Fruit fly (Drosophila melanogaster) S2 (cell line): ENCODE results near the gene CG1265.

Experiments
- CG8478 ChIP-seq: fragments of >200 bp; optimal IDR thresholded peaks from 2 replicates; lab custom pipeline; 2018
- CTCF ChIP-seq, 2 experiments: fragments of >200 bp; optimal IDR thresholded peaks; 2 replicates each; lab custom pipeline; 2018

The CG1265 gene

dm6 chr3L:4254301-4254834, at the start of gene CG1265, which contains the start of gene ago:
CG1265 (plus strand) TSS chr3L:4254776.
ago (minus strand) TSS chr3L:4254306.
- TF ChIP-seq CG8478 (lab: Kevin White, UChicago) (no peak), CTCF (optimal IDR thresholded peaks at IDR 0.05; lab: Kevin White, UChicago) (no peak)

- TF ChIP-seq CG8478 (lab: Kevin White, UChicago) (no peak), CTCF (optimal IDR thresholded peaks at IDR 0.05; lab: Kevin White, UChicago) (no peak)
Measured at dm6 chr3L:4204867-4205266, 49.7 kb upstream of the CG1265 start.

dm6 chr3L:4209078-4209477, 45.5 kb upstream of the CG1265 start, which contains the start of gene Cpr64Aa:
Cpr64Aa (minus strand) TSS chr3L:4209178.
- TF ChIP-seq CG8478 (lab: Kevin White, UChicago) (no peak), CTCF (optimal IDR thresholded peaks at IDR 0.05; lab: Kevin White, UChicago) (no peak)

dm6 chr3L:4209731-4210130, 44.8 kb upstream of the CG1265 start:
- no peak for TF ChIP-seq CTCF (optimal IDR thresholded peaks at IDR 0.05; lab: Kevin White, UChicago)
- TF ChIP-seq CG8478 (lab: Kevin White, UChicago) = no peak

dm6 chr3L:4211440-4211839, 43.1 kb upstream of the CG1265 start, which contains the start of gene Cpr64Ab:
Cpr64Ab (minus strand) TSS chr3L:4211540.
- TF ChIP-seq CG8478 (lab: Kevin White, UChicago) = no peak
- TF ChIP-seq CTCF (optimal IDR thresholded peaks at IDR 0.05; lab: Kevin White, UChicago) = no peak

- TF ChIP-seq CTCF (optimal IDR thresholded peaks at IDR 0.05; lab: Kevin White, UChicago) = no peak
- no peak for TF ChIP-seq CG8478 (lab: Kevin White, UChicago)
Measured at dm6 chr3L:4212815-4213214, 41.8 kb upstream of the CG1265 start, which contains the start of gene Cpr64Ac. Cpr64Ac (minus strand) TSS chr3L:4212915.

- TF ChIP-seq CG8478 (lab: Kevin White, UChicago) (no peak), CTCF (optimal IDR thresholded peaks at IDR 0.05; lab: Kevin White, UChicago) (no peak)
Measured at dm6 chr3L:4215079-4215478, 39.5 kb upstream of the CG1265 start, which contains the start of gene Cpr64Ad. Cpr64Ad (plus strand) TSS chr3L:4215379.

dm6 chr3L:4219291-4220228, 35.0 kb upstream of the CG1265 start:
- no peak for TF ChIP-seq CG8478 (lab: Kevin White, UChicago)
- peak in 1 of 2 experiments; percentile 10 for TF ChIP-seq CTCF (optimal IDR thresholded peaks at IDR 0.05; lab: Kevin White, UChicago)

dm6 chr3L:4220679-4221078, 33.9 kb upstream of the CG1265 start:
- TF ChIP-seq CTCF (optimal IDR thresholded peaks at IDR 0.05; lab: Kevin White, UChicago) = no peak
- no peak for TF ChIP-seq CG8478 (lab: Kevin White, UChicago)

- TF ChIP-seq CG8478 (lab: Kevin White, UChicago) (no peak), CTCF (optimal IDR thresholded peaks at IDR 0.05; lab: Kevin White, UChicago) (no peak)
Measured at dm6 chr3L:4221226-4221770, 33.3 kb upstream of the CG1265 start.

dm6 chr3L:4221792-4222191, 32.8 kb upstream of the CG1265 start:
- TF ChIP-seq CG8478 (lab: Kevin White, UChicago) = no peak
- no peak for TF ChIP-seq CTCF (optimal IDR thresholded peaks at IDR 0.05; lab: Kevin White, UChicago)

dm6 chr3L:4225647-4226470, 28.7 kb upstream of the CG1265 start:
- TF ChIP-seq CTCF (optimal IDR thresholded peaks at IDR 0.05; lab: Kevin White, UChicago) (no peak), CG8478 (lab: Kevin White, UChicago) (no peak)

- TF ChIP-seq CTCF (optimal IDR thresholded peaks at IDR 0.05; lab: Kevin White, UChicago) = no peak
- no peak for TF ChIP-seq CG8478 (lab: Kevin White, UChicago)
Measured at dm6 chr3L:4227164-4227563, 27.4 kb upstream of the CG1265 start, which contains the start of gene CG46460. CG46460 (minus strand) TSS chr3L:4227302.
